Fruit fly (Drosophila melanogaster) whole organism, embryonic: Measurements from ENCODE around the gene Ppm1.

Source experiments
- Bteb2 ChIP-seq: fragments of 200-800 bp; sonication (Bioruptor generic); optimal IDR thresholded peaks from 2 replicates; lab custom pipeline; 2016; ENCODE audit warnings: missing biosample characterization, missing genetic modification characterization
- CG1024 ChIP-seq: fragments of 200-800 bp; sonication (Bioruptor generic); IDR thresholded peaks from 2 replicates; pipeline ENCODE4 v1.3.6; 2022; ENCODE audit warnings: missing biosample characterization, missing genetic modification characterization
- CG10431 ChIP-seq: fragments of 200-800 bp; sonication (Bioruptor generic); optimal IDR thresholded peaks from 3 replicates; lab custom pipeline; 2018; ENCODE audit warnings: missing biosample characterization, mild to moderate bottlenecking, missing genetic modification characterization
- CG12236 ChIP-seq: fragments of 200-800 bp; sonication (Bioruptor generic); optimal IDR thresholded peaks from 2 replicates; lab custom pipeline; 2016; ENCODE audit warnings: missing biosample characterization, missing genetic modification characterization
- CG12391 ChIP-seq: fragments of 200-800 bp; sonication (Bioruptor generic); optimal IDR thresholded peaks from 3 replicates; lab custom pipeline; 2018; ENCODE audit warnings: missing biosample characterization, mild to moderate bottlenecking, missing genetic modification characterization, moderate library complexity
- CG12659 ChIP-seq: fragments of 200-800 bp; sonication (Bioruptor generic); optimal IDR thresholded peaks from 3 replicates; lab custom pipeline; 2017; ENCODE audit warnings: mild to moderate bottlenecking, missing biosample characterization, missing genetic modification reagents, missing genetic modification characterization
- CG12769 ChIP-seq: fragments of 200-800 bp; sonication (Bioruptor generic); optimal IDR thresholded peaks from 2 replicates; lab custom pipeline; 2019; ENCODE audit warnings: missing biosample characterization, mild to moderate bottlenecking, missing genetic modification characterization, moderate library complexity
- CG1647 ChIP-seq: fragments of 200-800 bp; sonication (Bioruptor generic); optimal IDR thresholded peaks from 3 replicates; lab custom pipeline; 2016; ENCODE audit warnings: missing biosample characterization, missing genetic modification characterization
- CG16815 ChIP-seq: fragments of 200-800 bp; sonication (Bioruptor generic); optimal IDR thresholded peaks from 3 replicates; lab custom pipeline; 2017; ENCODE audit warnings: missing biosample characterization, mild to moderate bottlenecking, missing genetic modification characterization
- CG17359 ChIP-seq: fragments of 200-800 bp; sonication (Bioruptor generic); optimal IDR thresholded peaks from 3 replicates; lab custom pipeline; 2018; ENCODE audit warnings: missing biosample characterization, mild to moderate bottlenecking, missing genetic modification characterization, moderate library complexity
- CG17385 ChIP-seq: fragments of 200-800 bp; sonication (Bioruptor generic); optimal IDR thresholded peaks from 3 replicates; lab custom pipeline; 2018; ENCODE audit warnings: missing biosample characterization, mild to moderate bottlenecking, missing genetic modification characterization
- CG18011 ChIP-seq: fragments of 200-800 bp; sonication (Bioruptor generic); optimal IDR thresholded peaks from 2 replicates; lab custom pipeline; 2017; ENCODE audit warnings: missing biosample characterization, missing genetic modification characterization, mild to moderate bottlenecking, moderate library complexity, missing genotype
- CG18619 ChIP-seq: fragments of 200-800 bp; sonication (Bioruptor generic); optimal IDR thresholded peaks from 3 replicates; lab custom pipeline; 2017; ENCODE audit warnings: missing biosample characterization, mild to moderate bottlenecking, missing genetic modification characterization
- CG2120 ChIP-seq: fragments of 200-800 bp; sonication (Bioruptor generic); optimal IDR thresholded peaks from 3 replicates; lab custom pipeline; 2016; ENCODE audit warnings: missing biosample characterization, missing genetic modification characterization
- CG2712 ChIP-seq: fragments of 200-800 bp; optimal IDR thresholded peaks from 3 replicates; lab custom pipeline; 2019; ENCODE audit warnings: missing biosample characterization, mild to moderate bottlenecking, missing genetic modification characterization, moderate library complexity
- CG2889 ChIP-seq: fragments of 200-800 bp; sonication (Bioruptor generic); IDR thresholded peaks from 3 replicates; pipeline ENCODE4 v1.3.6; 2022; ENCODE audit warnings: missing biosample characterization, missing genetic modification characterization
- CG30431 ChIP-seq: fragments of 200-800 bp; sonication (Bioruptor generic); optimal IDR thresholded peaks from 2 replicates; lab custom pipeline; 2017; ENCODE audit warnings: missing biosample characterization, missing genetic modification characterization
- CG3065 ChIP-seq: fragments of 200-800 bp; sonication (Bioruptor generic); optimal IDR thresholded peaks from 2 replicates; lab custom pipeline; 2016; ENCODE audit warnings: missing biosample characterization, missing genetic modification characterization
- CG4328 ChIP-seq: fragments of 200-800 bp; sonication (Bioruptor generic); optimal IDR thresholded peaks from 3 replicates; lab custom pipeline; 2017; ENCODE audit warnings: missing biosample characterization, missing genetic modification reagents, missing genetic modification characterization
- CG6765 ChIP-seq: fragments of 200-800 bp; sonication (Bioruptor generic); optimal IDR thresholded peaks from 3 replicates; lab custom pipeline; 2017; ENCODE audit warnings: missing biosample characterization, mild to moderate bottlenecking, missing genetic modification characterization
- CG6854 ChIP-seq: fragments of 200-800 bp; sonication (Bioruptor generic); optimal IDR thresholded peaks from 3 replicates; lab custom pipeline; 2017; ENCODE audit warnings: missing biosample characterization, mild to moderate bottlenecking, missing genetic modification characterization
- CG9215 ChIP-seq: fragments of 200-800 bp; sonication (Bioruptor generic); IDR thresholded peaks from 2 replicates; pipeline ENCODE4 v1.3.6; 2022; ENCODE audit warnings: missing biosample characterization, missing genetic modification characterization
- E2f1 ChIP-seq: fragments of 200-800 bp; sonication (Bioruptor generic); IDR thresholded peaks from 2 replicates; pipeline ENCODE4 v1.3.6; 2022; ENCODE audit warnings: missing biosample characterization, missing genetic modification characterization
- Ets97D ChIP-seq: fragments of 200-800 bp; sonication (Bioruptor generic); optimal IDR thresholded peaks from 3 replicates; lab custom pipeline; 2016; ENCODE audit warnings: missing biosample characterization, missing genetic modification characterization
- HLH54F ChIP-seq: fragments of 200-800 bp; sonication (Bioruptor generic); optimal IDR thresholded peaks from 3 replicates; lab custom pipeline; 2016; ENCODE audit warnings: missing biosample characterization, missing genetic modification characterization
- Hand ChIP-seq: fragments of 200-800 bp; sonication (Bioruptor generic); optimal IDR thresholded peaks from 2 replicates; lab custom pipeline; 2017; ENCODE audit warnings: mild to moderate bottlenecking, missing biosample characterization, missing genetic modification reagents, missing genetic modification characterization
- Hmr ChIP-seq: fragments of 200-800 bp; sonication (Bioruptor generic); optimal IDR thresholded peaks from 3 replicates; lab custom pipeline; 2017; ENCODE audit warnings: mild to moderate bottlenecking, missing biosample characterization, missing genetic modification reagents, missing genetic modification characterization
- Meics ChIP-seq: fragments of 200-800 bp; sonication (Bioruptor generic); optimal IDR thresholded peaks from 2 replicates; lab custom pipeline; 2017; ENCODE audit warnings: missing biosample characterization, mild to moderate bottlenecking, missing genetic modification characterization
- NC2β ChIP-seq: fragments of 200-800 bp; sonication (Bioruptor generic); optimal IDR thresholded peaks from 2 replicates; lab custom pipeline; 2016; ENCODE audit warnings: missing biosample characterization, missing genetic modification characterization
- PHDP ChIP-seq: fragments of 200-800 bp; sonication (Bioruptor generic); optimal IDR thresholded peaks from 3 replicates; lab custom pipeline; 2018; ENCODE audit warnings: missing biosample characterization, mild to moderate bottlenecking, missing genetic modification characterization, moderate library complexity
- Sox102F ChIP-seq: fragments of 200-800 bp; sonication (Bioruptor generic); optimal IDR thresholded peaks from 2 replicates; lab custom pipeline; 2018; ENCODE audit warnings: missing biosample characterization, mild to moderate bottlenecking, missing genetic modification characterization, moderate library complexity
- ap ChIP-seq: fragments of 200-800 bp; sonication (Bioruptor generic); IDR thresholded peaks from 2 replicates; pipeline ENCODE4 v1.3.6; 2022; ENCODE audit warnings: missing biosample characterization, missing genetic modification characterization
- ato ChIP-seq: fragments of 200-800 bp; sonication (Bioruptor generic); IDR thresholded peaks from 2 replicates; pipeline ENCODE4 v1.3.6; 2022; ENCODE audit warnings: missing biosample characterization, missing genetic modification characterization; ENCODE audit not compliant: partially characterized antibody
- crol ChIP-seq: fragments of 200-800 bp; sonication (Bioruptor generic); IDR thresholded peaks from 2 replicates; pipeline ENCODE4 v1.3.6; 2022; ENCODE audit warnings: missing biosample characterization, missing genetic modification characterization
- dimm ChIP-seq: fragments of 200-800 bp; sonication (Bioruptor generic); IDR thresholded peaks from 2 replicates; pipeline ENCODE4 v1.3.6; 2022; ENCODE audit warnings: missing biosample characterization, missing genetic modification characterization
- eve ChIP-seq, 2 experiments: fragments of >200 bp; optimal IDR thresholded peaks; 2 replicates each; lab custom pipeline; 2017; ENCODE audit warnings: missing biosample characterization in 2 of 2, missing genetic modification characterization in 2 of 2
- fd102C ChIP-seq: fragments of 200-800 bp; sonication (Bioruptor generic); optimal IDR thresholded peaks from 2 replicates; lab custom pipeline; 2018; ENCODE audit warnings: missing biosample characterization, mild to moderate bottlenecking, missing genetic modification characterization, moderate library complexity
- fru ChIP-seq: fragments of >200 bp; optimal IDR thresholded peaks from 2 replicates; lab custom pipeline; 2017
- ind ChIP-seq: fragments of 200-800 bp; sonication (Bioruptor generic); optimal IDR thresholded peaks from 3 replicates; lab custom pipeline; 2016; ENCODE audit warnings: missing biosample characterization, missing genetic modification characterization
- lilli ChIP-seq: fragments of 200-800 bp; sonication (Bioruptor generic); optimal IDR thresholded peaks from 3 replicates; lab custom pipeline; 2016; ENCODE audit warnings: missing biosample characterization, missing genetic modification characterization
- lov ChIP-seq, 2 experiments: fragments of 200-800 bp in 1 of 2; fragments of >200 bp in 1 of 2; sonication (Bioruptor generic) in 1 of 2; IDR thresholded peaks in 1 of 2; optimal IDR thresholded peaks in 1 of 2; 2 replicates in 1 of 2; 3 replicates in 1 of 2; pipeline versions ENCODE4 v1.3.6 to Lab custom; 2017 to 2022; ENCODE audit warnings: missing biosample characterization in 1 of 2, missing genetic modification characterization in 1 of 2
- nmo ChIP-seq: fragments of 200-800 bp; sonication (Bioruptor generic); optimal IDR thresholded peaks from 2 replicates; lab custom pipeline; 2018; ENCODE audit warnings: missing biosample characterization, mild to moderate bottlenecking, missing genetic modification characterization, moderate library complexity
- peb ChIP-seq: fragments of 200-800 bp; sonication (Bioruptor generic); IDR thresholded peaks from 2 replicates; pipeline ENCODE4 v1.3.6; 2022; ENCODE audit warnings: missing biosample characterization, missing genetic modification characterization
- row ChIP-seq: fragments of 200-800 bp; sonication (Bioruptor generic); IDR thresholded peaks from 3 replicates; pipeline ENCODE4 v1.3.6; 2022; ENCODE audit warnings: missing biosample characterization, missing genetic modification characterization
- schlank ChIP-seq: fragments of 200-800 bp; sonication (Bioruptor generic); optimal IDR thresholded peaks from 2 replicates; lab custom pipeline; 2018; ENCODE audit warnings: missing biosample characterization, mild to moderate bottlenecking, missing genetic modification characterization
- sd ChIP-seq: fragments of 200-800 bp; sonication (Bioruptor generic); optimal IDR thresholded peaks from 3 replicates; lab custom pipeline; 2018; ENCODE audit warnings: missing biosample characterization, mild to moderate bottlenecking, missing genetic modification characterization, moderate library complexity
- slbo ChIP-seq: fragments of 200-800 bp; sonication (Bioruptor generic); IDR thresholded peaks from 2 replicates; pipeline ENCODE4 v1.3.6; 2022; ENCODE audit warnings: missing biosample characterization, missing genetic modification characterization
- ssp ChIP-seq: fragments of 200-800 bp; sonication (Bioruptor generic); IDR thresholded peaks from 2 replicates; pipeline ENCODE4 v1.3.6; 2022; ENCODE audit warnings: missing biosample characterization, missing genetic modification characterization
- zf30C ChIP-seq: fragments of 200-800 bp; sonication (Bioruptor generic); optimal IDR thresholded peaks from 3 replicates; lab custom pipeline; 2018; ENCODE audit warnings: missing biosample characterization, mild to moderate bottlenecking, missing genetic modification characterization

The Ppm1 gene

DNA sequence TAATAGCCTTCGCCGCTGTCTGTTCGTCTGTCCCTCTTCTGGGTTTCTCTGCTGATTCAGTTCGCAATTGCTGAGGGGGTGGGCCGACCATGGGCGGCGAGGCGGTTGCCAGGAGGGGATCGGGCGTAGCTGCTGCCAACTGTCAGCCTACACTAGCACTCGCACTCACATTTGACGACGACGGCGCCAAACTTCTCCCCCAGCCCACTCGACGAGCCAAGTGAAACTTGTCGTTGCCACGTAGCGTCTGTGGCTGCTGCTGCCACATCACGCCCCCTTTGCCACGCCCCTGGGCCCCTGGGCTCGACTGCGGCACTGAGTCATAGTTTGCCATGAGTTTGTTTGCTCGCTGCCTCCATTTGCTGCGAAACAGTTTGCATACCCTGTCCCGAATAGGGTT is 23.8 kb upstream of the Ppm1 start (continued):
- TF ChIP-seq CG18011 (peak; percentile 10), fru (lab: Kevin White, UChicago) (no peak), Meics (no peak), nmo (GFP tag; lab: Kevin White, UChicago) (peak; percentile 19), dimm (0 out of 2 replicates have a peak, but pooled peaks have one; percentile 16), lov (optimal IDR thresholded peaks at IDR 0.05; lab: Kevin White, UChicago) (no peak), lov (GFP tag; IDR thresholded peaks at IDR 0.05; lab: Robert Waterston, UW) (0 out of 3 replicates have a peak, but pooled peaks have one; percentile 26), peb (GFP tag; lab: Robert Waterston, UW) (peak; percentile 32; the same call in 1 of the 2 replicates), slbo (GFP tag; lab: Robert Waterston, UW) (peak; percentile 91), ind (GFP tag; lab: Kevin White, UChicago) (peak; percentile 60), zf30C (no peak), Hmr (GFP tag; lab: Kevin White, UChicago) (peak; percentile 73), HLH54F (GFP tag; lab: Kevin White, UChicago) (peak; percentile 45), Sox102F (GFP tag; lab: Kevin White, UChicago) (peak; percentile 47), schlank (peak; percentile 37), CG17359 (tag; lab: Kevin White, UChicago) (peak; percentile 26), CG6854 (peak; percentile 2), CG30431 (peak; percentile 24), PHDP (tag; lab: Kevin White, UChicago) (peak; percentile 69), ap (GFP tag; lab: Robert Waterston, UW) (0 out of 2 replicates have a peak, but pooled peaks have one; percentile 44), CG12659 (GFP tag; lab: Kevin White, UChicago) (peak; percentile 39), CG9215 (GFP tag; lab: Robert Waterston, UW) (peak; percentile 80), CG10431 (no peak), CG12769 (tag; lab: Kevin White, UChicago) (peak; percentile 90), crol (peak; percentile 44; the same call in 1 of the 2 replicates), eve (GFP tag; optimal IDR thresholded peaks at IDR 0.05; lab: Kevin White, UChicago) (no peak), sd (tag; lab: Kevin White, UChicago) (no peak), CG16815 (GFP tag; lab: Kevin White, UChicago) (peak; percentile 44), NC2β (no peak), CG3065 (peak; percentile 2), row (GFP tag; lab: Robert Waterston, UW) (peak; percentile 83), Ets97D (GFP tag; lab: Kevin White, UChicago) (no peak), CG2120 (GFP tag; lab: Kevin White, UChicago) (peak; percentile 68), Bteb2 (peak; percentile 2), CG2712 (tag; lab: Kevin White, UChicago) (peak; percentile 18), CG12236 (GFP tag; lab: Kevin White, UChicago) (no peak), E2f1 (GFP tag; lab: Robert Waterston, UW) (peak; percentile 59), lilli (GFP tag; lab: Kevin White, UChicago) (peak; percentile 63), CG1647 (GFP tag; lab: Kevin White, UChicago) (no peak), CG2889 (GFP tag; lab: Robert Waterston, UW) (peak; percentile 60; the same call in 1 of the 3 replicates), CG17385 (GFP tag; lab: Kevin White, UChicago) (peak; percentile 38), CG12391 (peak; percentile 23), CG1024 (0 out of 2 replicates have a peak, but pooled peaks have one; percentile 30), ato (no peak), ssp (GFP tag; lab: Robert Waterston, UW) (peak; percentile 47; the same call in 1 of the 2 replicates), fd102C (GFP tag; lab: Kevin White, UChicago) (no peak), CG18619 (peak; percentile 35), CG4328 (GFP tag; lab: Kevin White, UChicago) (no peak), CG6765 (GFP tag; lab: Kevin White, UChicago) (peak; percentile 32), Hand (GFP tag; lab: Kevin White, UChicago) (peak; percentile 48)
